Fruit fly (Drosophila melanogaster) whole organism, wandering third instar larva: ENCODE data around the gene Vps37B.

Source experiments
- Abd-B ChIP-seq: fragments of >200 bp; optimal IDR thresholded peaks from 2 replicates; lab custom pipeline; 2017; ENCODE audit warnings: missing biosample characterization, missing genetic modification characterization
- CG32264 ChIP-seq: fragments of 200-800 bp; sonication (Bioruptor generic); optimal IDR thresholded peaks from 2 replicates; lab custom pipeline; 2016; ENCODE audit warnings: missing biosample characterization, missing genetic modification characterization
- CG9705 ChIP-seq: fragments of 200-800 bp; sonication (Bioruptor generic); optimal IDR thresholded peaks from 2 replicates; lab custom pipeline; 2018; ENCODE audit warnings: missing biosample characterization, mild to moderate bottlenecking, missing genetic modification characterization
- CrebA ChIP-seq: fragments of 200-800 bp; sonication (Bioruptor generic); optimal IDR thresholded peaks from 2 replicates; lab custom pipeline; 2016; ENCODE audit warnings: missing biosample characterization, mild to moderate bottlenecking, missing genetic modification characterization, borderline replicate concordance
- Dfd ChIP-seq: fragments of >200 bp; optimal IDR thresholded peaks from 2 replicates; lab custom pipeline; 2017; ENCODE audit warnings: missing biosample characterization, missing genetic modification characterization
- Dif ChIP-seq: fragments of 200-275, 200-300 bp; sonication (Bioruptor generic); optimal IDR thresholded peaks from 2 replicates; lab custom pipeline; 2018; ENCODE audit warnings: missing biosample characterization, missing genetic modification characterization; ENCODE audit not compliant: partially characterized antibody
- GATAd ChIP-seq: sonication (Bioruptor generic); optimal IDR thresholded peaks from 2 replicates; lab custom pipeline; 2016; ENCODE audit warnings: missing biosample characterization, missing genetic modification characterization
- HLH106 ChIP-seq: fragments of 200-800 bp; optimal IDR thresholded peaks from 3 replicates; lab custom pipeline; 2019; ENCODE audit warnings: missing biosample characterization, mild to moderate bottlenecking, missing genetic modification characterization, moderate library complexity
- Hnf4 ChIP-seq: fragments of 200-800 bp; sonication (Bioruptor generic); optimal IDR thresholded peaks from 2 replicates; lab custom pipeline; 2016; ENCODE audit warnings: missing biosample characterization, mild to moderate bottlenecking, missing genetic modification characterization
- Hr78 ChIP-seq: fragments of >200 bp; optimal IDR thresholded peaks from 2 replicates; lab custom pipeline; 2017; ENCODE audit warnings: missing biosample characterization, missing genetic modification characterization
- Hr83 ChIP-seq: fragments of 200-300 bp; sonication (Bioruptor generic); optimal IDR thresholded peaks from 2 replicates; lab custom pipeline; 2016; ENCODE audit warnings: missing biosample characterization, mild to moderate bottlenecking, missing genetic modification characterization, moderate library complexity; ENCODE audit not compliant: poor library complexity, severe bottlenecking
- Jra ChIP-seq: sonication (Bioruptor generic); optimal IDR thresholded peaks from 2 replicates; lab custom pipeline; 2016; ENCODE audit warnings: missing biosample characterization, missing genetic modification characterization
- Mio ChIP-seq: sonication (Bioruptor generic); optimal IDR thresholded peaks from 2 replicates; lab custom pipeline; 2016; ENCODE audit warnings: missing biosample characterization, missing genetic modification characterization
- Myc ChIP-seq: fragments of >200 bp; optimal IDR thresholded peaks from 2 replicates; lab custom pipeline; 2017
- N ChIP-seq: fragments of >200 bp; optimal IDR thresholded peaks from 2 replicates; lab custom pipeline; 2018; ENCODE audit warnings: missing biosample characterization, missing external identifiers, missing genetic modification characterization
- OdsH ChIP-seq: fragments of 200-800 bp; sonication (Bioruptor generic); optimal IDR thresholded peaks from 2 replicates; lab custom pipeline; 2016; ENCODE audit warnings: missing biosample characterization, mild to moderate bottlenecking, missing genetic modification characterization
- Rel ChIP-seq, 2 experiments: fragments of 200-800 bp; sonication (Bioruptor generic) in 1 of 2; optimal IDR thresholded peaks; 2 replicates in 1 of 2; 3 replicates in 1 of 2; lab custom pipeline; 2016 to 2019; ENCODE audit warnings: mild to moderate bottlenecking in 2 of 2, missing biosample characterization in 2 of 2, missing genetic modification characterization in 2 of 2, moderate library complexity in 1 of 2
- Sp1 ChIP-seq: fragments of 200-800 bp; sonication (Bioruptor generic); optimal IDR thresholded peaks from 3 replicates; lab custom pipeline; 2019; ENCODE audit warnings: missing biosample characterization, mild to moderate bottlenecking, missing genetic modification characterization, moderate library complexity
- Vsx2 ChIP-seq: fragments of 200-300, 225-300 bp; sonication (Bioruptor generic); optimal IDR thresholded peaks from 2 replicates; lab custom pipeline; 2018; ENCODE audit warnings: missing biosample characterization, missing genetic modification characterization; ENCODE audit not compliant: partially characterized antibody
- br ChIP-seq: fragments of 200-800 bp; sonication (Bioruptor generic); optimal IDR thresholded peaks from 2 replicates; lab custom pipeline; 2016; ENCODE audit warnings: missing biosample characterization, missing genetic modification characterization
- brk ChIP-seq: fragments of 200-800 bp; sonication (Bioruptor generic); optimal IDR thresholded peaks from 2 replicates; lab custom pipeline; 2016; ENCODE audit warnings: missing biosample characterization, mild to moderate bottlenecking, missing genetic modification characterization
- dl ChIP-seq, 2 experiments: fragments of 175-275, 200-275 bp in 1 of 2; fragments of 200-275 bp in 1 of 2; sonication (Bioruptor generic); optimal IDR thresholded peaks; lab custom pipeline; 2018; ENCODE audit warnings: mild to moderate bottlenecking in 2 of 2, missing biosample characterization in 2 of 2, missing genetic modification characterization in 2 of 2, moderate library complexity in 2 of 2; ENCODE audit not compliant: partially characterized antibody in 2 of 2, insufficient read depth in 1 of 2
- dmrt93B ChIP-seq: fragments of 200-800 bp; sonication (Bioruptor generic); optimal IDR thresholded peaks from 2 replicates; lab custom pipeline; 2018; ENCODE audit warnings: missing biosample characterization, mild to moderate bottlenecking, missing genetic modification characterization
- dsf ChIP-seq: sonication (Bioruptor generic); optimal IDR thresholded peaks from 2 replicates; lab custom pipeline; 2016; ENCODE audit warnings: missing biosample characterization, missing genetic modification characterization, borderline replicate concordance
- ey ChIP-seq: fragments of 200-800 bp; sonication (Bioruptor generic); optimal IDR thresholded peaks from 2 replicates; lab custom pipeline; 2016; ENCODE audit warnings: missing biosample characterization, missing genetic modification characterization
- foxo ChIP-seq, 2 experiments: fragments of 200-800 bp; sonication (Bioruptor generic); optimal IDR thresholded peaks; 2 replicates in 1 of 2; 3 replicates in 1 of 2; lab custom pipeline; 2016 to 2017; ENCODE audit warnings: missing biosample characterization in 2 of 2, missing genetic modification characterization in 2 of 2
- fru ChIP-seq: fragments of 200-800 bp; sonication (Bioruptor generic); optimal IDR thresholded peaks from 3 replicates; lab custom pipeline; 2016; ENCODE audit warnings: missing biosample characterization, mild to moderate bottlenecking, missing genetic modification characterization
- h ChIP-seq: fragments of 200-800 bp; sonication (Bioruptor generic); optimal IDR thresholded peaks from 3 replicates; lab custom pipeline; 2016; ENCODE audit warnings: missing biosample characterization, mild to moderate bottlenecking, missing genetic modification characterization
- jim ChIP-seq: fragments of 175-275, 200-325 bp; sonication (Bioruptor generic); optimal IDR thresholded peaks from 2 replicates; lab custom pipeline; 2016; ENCODE audit warnings: missing biosample characterization, mild to moderate bottlenecking, missing genetic modification characterization
- lola ChIP-seq: fragments of >200 bp; optimal IDR thresholded peaks from 2 replicates; lab custom pipeline; 2017; ENCODE audit warnings: missing biosample characterization, missing genetic modification characterization
- pan ChIP-seq: fragments of >200 bp; optimal IDR thresholded peaks from 2 replicates; lab custom pipeline; 2017
- psq ChIP-seq: fragments of 200-800 bp; sonication (Bioruptor generic); optimal IDR thresholded peaks from 3 replicates; lab custom pipeline; 2017; ENCODE audit warnings: missing biosample characterization, mild to moderate bottlenecking, missing genetic modification characterization, moderate library complexity
- rgr ChIP-seq: fragments of 200-800 bp; sonication (Bioruptor generic); optimal IDR thresholded peaks from 3 replicates; lab custom pipeline; 2016; ENCODE audit warnings: missing biosample characterization, mild to moderate bottlenecking, missing genetic modification characterization
- sage ChIP-seq: fragments of 200-800 bp; sonication (Bioruptor generic); optimal IDR thresholded peaks from 2 replicates; lab custom pipeline; 2016; ENCODE audit warnings: missing biosample characterization, mild to moderate bottlenecking, missing genetic modification characterization
- sv ChIP-seq: fragments of 200-800 bp; sonication (Bioruptor generic); optimal IDR thresholded peaks from 3 replicates; lab custom pipeline; 2016; ENCODE audit warnings: missing biosample characterization, missing genetic modification characterization
- tai ChIP-seq: sonication (Bioruptor generic); optimal IDR thresholded peaks from 2 replicates; lab custom pipeline; 2016; ENCODE audit warnings: missing biosample characterization, missing genetic modification characterization
- usp ChIP-seq: fragments of >200 bp; optimal IDR thresholded peaks from 2 replicates; lab custom pipeline; 2017; ENCODE audit warnings: missing biosample characterization, missing genetic modification characterization
- woc ChIP-seq: sonication (Bioruptor generic); optimal IDR thresholded peaks from 2 replicates; lab custom pipeline; 2016; ENCODE audit warnings: missing biosample characterization, mild to moderate bottlenecking, missing genetic modification characterization

The Vps37B gene

DNA sequence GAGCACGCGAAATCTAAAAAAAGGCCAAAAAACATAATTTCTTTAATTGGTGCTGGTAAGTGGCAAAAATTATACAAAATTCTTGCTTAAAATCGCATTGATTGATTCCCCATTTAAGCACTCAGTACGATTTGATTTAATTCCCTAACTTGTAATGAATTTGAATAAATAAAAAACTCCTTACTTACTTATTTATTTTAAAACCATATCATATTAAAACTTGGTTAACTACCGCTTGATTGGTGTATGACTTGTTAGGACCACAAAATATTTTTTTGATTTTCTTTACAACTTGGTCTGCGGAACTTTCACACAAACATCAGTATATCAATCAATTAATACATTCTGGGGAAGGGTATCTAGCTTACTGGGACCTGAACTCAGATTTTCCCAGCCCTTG lies 26.9 kb downstream of the Vps37B start, which contains the start of gene CG1113:
TSS of gene CG1113 (plus strand) at position 301 of the 400 bp plus-strand sequence.
- TF ChIP-seq Vsx2 (no peak), Dif (GFP tag; lab: Kevin White, UChicago) (no peak), psq (GFP tag; lab: Kevin White, UChicago) (no peak), Jra (GFP tag; lab: Kevin White, UChicago) (no peak), brk (GFP tag; lab: Kevin White, UChicago) (no peak), rgr (GFP tag; lab: Kevin White, UChicago) (no peak), Hr78 (GFP tag; lab: Kevin White, UChicago) (no peak), usp (no peak), GATAd (GFP tag; lab: Kevin White, UChicago) (no peak), h (GFP tag; lab: Kevin White, UChicago) (no peak), Myc (lab: Kevin White, UChicago) (no peak), CG9705 (GFP tag; lab: Kevin White, UChicago) (no peak), pan (no peak), fru (no peak), dl (GFP tag; optimal IDR thresholded peaks at IDR 0.05; lab: Kevin White, UChicago; ENCODE audit: insufficient read depth in 1 of 2, partially characterized antibody in 2 of 2) (no peak), Abd-B (GFP tag; lab: Kevin White, UChicago) (no peak)

DNA sequence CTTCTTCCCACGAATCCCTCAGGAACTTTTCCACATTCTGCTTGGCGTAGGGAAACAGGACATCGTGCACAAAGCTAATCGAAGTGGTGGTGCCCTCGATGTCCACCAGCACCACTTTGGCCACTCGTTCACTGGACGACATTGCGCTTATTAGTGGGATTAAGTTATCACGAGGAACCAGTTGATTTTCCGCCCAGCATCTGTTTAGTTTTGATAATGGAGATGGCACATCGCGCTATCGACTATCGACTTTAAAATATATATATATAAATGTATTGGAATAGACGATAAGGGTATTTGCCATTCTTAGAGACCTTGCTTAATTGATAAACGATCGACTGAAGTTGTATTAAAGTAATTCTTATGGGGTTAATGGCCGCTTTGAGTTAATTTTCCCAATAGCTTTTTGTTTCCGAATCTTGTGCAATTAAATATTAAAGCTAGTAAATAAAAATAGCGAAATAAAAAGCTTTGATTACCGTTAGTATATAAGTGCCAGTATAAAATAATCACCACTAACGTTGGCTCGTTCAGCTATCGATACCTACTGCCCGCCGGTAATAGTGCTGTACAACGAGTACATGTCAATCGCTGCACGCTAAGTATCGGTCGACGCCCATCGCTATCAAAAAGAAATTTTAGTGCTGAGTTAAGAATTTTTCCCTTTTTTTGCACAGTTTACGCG lies 30.6 kb downstream of the Vps37B start, which contains the start of the genes Enoph and Hph:
TSS of gene Enoph (minus strand) at position 220 of the 685 bp plus-strand sequence.
TSS of gene Hph (plus strand) at position 576 of the 685 bp plus-strand sequence.
- TF ChIP-seq fru (peak; percentile 73), CG9705 (GFP tag; lab: Kevin White, UChicago) (peak; percentile 31), h (GFP tag; lab: Kevin White, UChicago) (peak; percentile 76), foxo (GFP tag; optimal IDR thresholded peaks at IDR 0.05; lab: Kevin White, UChicago) (peak in 1 of 2 experiments; percentile 76), rgr (GFP tag; lab: Kevin White, UChicago) (peak; percentile 72), GATAd (GFP tag; lab: Kevin White, UChicago) (peak; percentile 26), dmrt93B (GFP tag; lab: Kevin White, UChicago) (peak; percentile 60), jim (no peak), sv (GFP tag; lab: Kevin White, UChicago) (peak; percentile 46), OdsH (GFP tag; lab: Kevin White, UChicago) (peak; percentile 64), lola (no peak), usp (no peak), Hr78 (GFP tag; lab: Kevin White, UChicago) (no peak), Jra (GFP tag; lab: Kevin White, UChicago) (peak; percentile 89), Abd-B (GFP tag; lab: Kevin White, UChicago) (no peak), ey (GFP tag; lab: Kevin White, UChicago) (peak; percentile 56), br (GFP tag; lab: Kevin White, UChicago) (peak; percentile 72), sage (GFP tag; lab: Kevin White, UChicago) (peak; percentile 33), tai (GFP tag; lab: Kevin White, UChicago) (peak; percentile 88), Dif (GFP tag; lab: Kevin White, UChicago) (no peak), Rel (GFP tag; optimal IDR thresholded peaks at IDR 0.05; lab: Kevin White, UChicago) (peak; percentile 20), Rel (tag; optimal IDR thresholded peaks at IDR 0.05; lab: Kevin White, UChicago) (peak; percentile 17), pan (no peak), dl (GFP tag; optimal IDR thresholded peaks at IDR 0.05; lab: Kevin White, UChicago; ENCODE audit: insufficient read depth in 1 of 2, partially characterized antibody in 2 of 2) (no peak), psq (GFP tag; lab: Kevin White, UChicago) (peak; percentile 68), N (GFP tag; lab: Kevin White, UChicago) (peak; percentile 34), brk (GFP tag; lab: Kevin White, UChicago) (no peak), woc (GFP tag; lab: Kevin White, UChicago) (peak; percentile 73), Vsx2 (no peak), CrebA (GFP tag; lab: Kevin White, UChicago) (no peak), Hr83 (peak; percentile 58), Mio (no peak), Myc (lab: Kevin White, UChicago) (peak; percentile 26), CG32264 (GFP tag; lab: Kevin White, UChicago) (peak; percentile 33), Hnf4 (GFP tag; lab: Kevin White, UChicago) (peak; percentile 83), Sp1 (GFP tag; lab: Kevin White, UChicago) (peak; percentile 71), HLH106 (tag; lab: Kevin White, UChicago) (peak; percentile 80), dsf (GFP tag; lab: Kevin White, UChicago) (peak; percentile 68), Dfd (GFP tag; lab: Kevin White, UChicago) (no peak)
